Worm (Caenorhabditis elegans) whole organism, late embryonic: ENCODE data around the gene clec-150.

Source experiments
- ama-1 ChIP-seq: fragments of 150-350 bp; optimal IDR thresholded peaks from 2 replicates; lab custom pipeline; 2014
- eyg-1 ChIP-seq: sonication (generic microtip); optimal IDR thresholded peaks from 2 replicates; lab custom pipeline; 2016; ENCODE audit warnings: missing genotype, missing genetic modification characterization, missing compliant biosample characterization
- hlh-30 ChIP-seq: sonication (generic microtip); optimal IDR thresholded peaks from 2 replicates; lab custom pipeline; 2017; ENCODE audit warnings: antibody characterized with exemption, missing genetic modification characterization, missing compliant biosample characterization; ENCODE audit not compliant: insufficient read depth
- nhr-232 ChIP-seq: sonication (generic microtip); optimal IDR thresholded peaks from 2 replicates; lab custom pipeline; 2016; ENCODE audit warnings: missing genetic modification characterization, missing compliant biosample characterization

ce11 chrIII:991581-991980 lies 10.9 kb upstream of the clec-150 start, which contains the start of gene trp-2:
- TF ChIP-seq eyg-1 (tag; lab: Kevin White, UChicago) (no peak), ama-1 (no peak), nhr-232 (tag; lab: Kevin White, UChicago) (no peak), hlh-30 (no peak)
